Worm (Caenorhabditis elegans) whole organism, L2 larva: Measurements from ENCODE around the gene F36H1.12.

Source experiments
- ama-1 ChIP-seq: fragments of 150-350 bp; optimal IDR thresholded peaks from 2 replicates; lab custom pipeline; 2018; ENCODE audit warnings: inconsistent platforms
- ceh-16 ChIP-seq: fragments of 150-350 bp; optimal IDR thresholded peaks from 2 replicates; lab custom pipeline; 2014; ENCODE audit warnings: missing biosample characterization, missing genetic modification characterization
- elt-1 ChIP-seq: fragments of 150-350 bp; optimal IDR thresholded peaks from 2 replicates; lab custom pipeline; 2014; ENCODE audit warnings: missing biosample characterization, missing genetic modification characterization
- elt-3 ChIP-seq: sonication (generic microtip); optimal IDR thresholded peaks from 2 replicates; lab custom pipeline; 2017; ENCODE audit warnings: missing biosample characterization, missing genetic modification characterization
- fos-1 ChIP-seq: fragments of 150-350 bp; optimal IDR thresholded peaks from 2 replicates; lab custom pipeline; 2014; ENCODE audit warnings: missing biosample characterization, missing genetic modification characterization
- lsy-2 ChIP-seq, 2 experiments: fragments of 150-350 bp in 1 of 2; sonication (generic microtip) in 1 of 2; optimal IDR thresholded peaks; 2 replicates each; lab custom pipeline; 2014 to 2017; ENCODE audit warnings: missing biosample characterization in 2 of 2, missing genetic modification characterization in 2 of 2
- nhr-237 ChIP-seq: fragments of 150-350 bp; optimal IDR thresholded peaks from 2 replicates; lab custom pipeline; 2014; ENCODE audit warnings: missing biosample characterization, missing genetic modification characterization
- skn-1 ChIP-seq: sonication (generic microtip); optimal IDR thresholded peaks from 2 replicates; lab custom pipeline; 2017; ENCODE audit warnings: missing biosample characterization, missing genetic modification characterization
- unc-55 ChIP-seq: fragments of 150-350 bp; sonication (generic microtip); optimal IDR thresholded peaks from 3 replicates; lab custom pipeline; 2014; ENCODE audit warnings: missing biosample characterization, missing genetic modification reagents, missing genetic modification characterization
- unc-62 ChIP-seq: fragments of 150-350 bp; optimal IDR thresholded peaks from 2 replicates; lab custom pipeline; 2014; ENCODE audit warnings: missing biosample characterization, missing genetic modification reagents, missing genetic modification characterization
- ztf-11 ChIP-seq: sonication (generic microtip); optimal IDR thresholded peaks from 2 replicates; lab custom pipeline; 2017; ENCODE audit warnings: missing biosample characterization, missing genetic modification characterization
- ztf-4 ChIP-seq: fragments of 150-350 bp; optimal IDR thresholded peaks from 2 replicates; lab custom pipeline; 2014; ENCODE audit warnings: missing biosample characterization, missing genetic modification characterization

DNA sequence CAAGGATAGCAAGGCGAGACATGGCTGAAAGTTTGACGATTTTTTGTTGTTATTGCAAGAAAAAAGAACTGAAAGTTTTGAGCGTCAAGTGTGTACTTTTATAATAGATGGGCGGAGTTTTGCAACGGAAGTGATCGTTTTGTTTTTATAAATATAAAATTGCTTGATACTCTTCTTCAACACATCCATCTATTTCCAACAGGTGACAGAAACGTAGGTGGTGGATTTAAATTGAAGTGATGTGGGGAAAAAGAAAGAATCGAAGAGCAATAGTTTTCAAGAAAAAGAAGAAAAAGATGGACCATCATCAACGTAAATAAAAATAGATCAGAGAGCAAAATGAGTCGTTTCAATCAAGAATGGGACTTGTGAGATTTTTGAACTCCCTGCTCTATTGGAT lies 13.5 kb upstream of the F36H1.12 start, which contains the start of gene ttr-17:
- no peak for TF ChIP-seq nhr-237 (tag; lab: Kevin White, UChicago)
- TF ChIP-seq unc-55 (GFP tag; lab: Kevin White, UChicago): no peak
- no peak for TF ChIP-seq fos-1 (tag; lab: Kevin White, UChicago)
- no peak for TF ChIP-seq skn-1 (tag; lab: Kevin White, UChicago)
- peak in 1 of 2 experiments; percentile 43 for TF ChIP-seq lsy-2 (tag; optimal IDR thresholded peaks at IDR 0.05; lab: Kevin White, UChicago)
- TF ChIP-seq elt-1: no peak
- no peak for TF ChIP-seq ztf-4
- no peak for TF ChIP-seq ceh-16 (tag; lab: Kevin White, UChicago)
- TF ChIP-seq ama-1 (lab: Kevin White, UChicago): peak; percentile 54
- no peak for TF ChIP-seq unc-62 (GFP tag; lab: Kevin White, UChicago)
- TF ChIP-seq elt-3: no peak
- no peak for TF ChIP-seq ztf-11
